Fruit fly (Drosophila melanogaster): ENCODE data around the gene CG42394.

The CG42394 gene

DNA sequence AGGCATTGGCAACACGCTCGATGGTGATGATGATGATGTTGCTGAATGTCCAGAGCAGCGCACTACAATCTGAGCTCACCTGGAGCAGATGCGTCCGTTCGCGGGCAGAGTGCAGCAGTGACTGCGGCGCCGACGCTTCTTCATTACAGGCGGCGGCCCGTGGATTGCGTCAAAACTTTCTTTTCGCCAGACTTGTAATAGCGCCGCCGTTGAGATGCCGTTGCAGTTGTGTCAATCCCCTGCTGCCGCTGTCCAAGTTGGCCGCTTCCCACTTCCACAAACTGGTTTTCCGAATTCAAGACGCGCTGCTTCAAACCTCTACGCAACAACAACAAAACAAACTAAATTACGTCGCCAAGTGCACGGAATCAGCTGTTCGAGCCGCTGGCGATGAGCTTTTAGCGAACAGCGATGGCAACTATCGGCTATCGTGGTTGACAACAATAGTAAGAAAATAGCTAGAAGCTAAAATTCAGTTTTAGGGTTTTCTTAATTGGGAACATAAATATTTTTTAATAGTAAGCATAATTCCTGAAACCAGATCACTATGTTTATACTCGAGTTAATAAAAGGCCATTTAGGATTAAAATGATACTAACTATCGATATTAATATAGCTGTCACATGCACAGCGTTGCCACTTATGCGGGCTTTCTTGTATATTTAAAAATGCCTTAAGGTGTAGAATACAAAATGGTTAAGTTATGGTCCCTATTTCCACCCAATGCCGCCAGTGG lies 32.4 kb downstream of the CG42394 start, which contains the start of gene Tpc1 (continued):
- TF ChIP-seq CG1603 (tag; optimal IDR thresholded peaks at IDR 0.05): peak; percentile 16
- TF ChIP-seq sisA (GFP tag; IDR thresholded peaks at IDR 0.05): no peak; the same call in 1 of the 2 replicates
- peak; percentile 36 for TF ChIP-seq CG12659 (GFP tag; optimal IDR thresholded peaks at IDR 0.05)
- TF ChIP-seq CG6689 (GFP tag; IDR thresholded peaks at IDR 0.05): no peak
- TF ChIP-seq CTCF (GFP tag; optimal IDR thresholded peaks at IDR 0.05): no peak
- peak; percentile 37; the same call in 1 of the 3 replicates for TF ChIP-seq CG34422 (GFP tag; IDR thresholded peaks at IDR 0.05)
- TF ChIP-seq CG12219 (GFP tag; optimal IDR thresholded peaks at IDR 0.05): no peak
- no peak for TF ChIP-seq fu2 (GFP tag; optimal IDR thresholded peaks at IDR 0.05)
- TF ChIP-seq ap (GFP tag; IDR thresholded peaks at IDR 0.05): no peak
- TF ChIP-seq NfI (GFP tag; optimal IDR thresholded peaks at IDR 0.05): peak; percentile 28
- peak; percentile 26 for TF ChIP-seq CG15696 (tag; optimal IDR thresholded peaks at IDR 0.05)
- peak; percentile 3 to 13 for TF ChIP-seq Hr51 (GFP tag; optimal IDR thresholded peaks at IDR 0.05)
- TF ChIP-seq Aef1 (GFP tag; IDR thresholded peaks at IDR 0.05): 0 out of 3 replicates have a peak, but pooled peaks have one; percentile 32
- TF ChIP-seq fd3F (GFP tag; optimal IDR thresholded peaks at IDR 0.05): no peak
- TF ChIP-seq CG2129 (GFP tag; IDR thresholded peaks at IDR 0.05; ENCODE audit: partially characterized antibody): peak; percentile 90
- TF ChIP-seq Gsc (GFP tag; IDR thresholded peaks at IDR 0.05): no peak
- peak; percentile 65 for TF ChIP-seq nmo (GFP tag; optimal IDR thresholded peaks at IDR 0.05)
- TF ChIP-seq Ets65A (GFP tag): peak; percentile 49
- TF ChIP-seq lov (optimal IDR thresholded peaks at IDR 0.05): no peak
- 0 out of 3 replicates have a peak, but pooled peaks have one; percentile 22 for TF ChIP-seq lov (GFP tag; IDR thresholded peaks at IDR 0.05)
- TF ChIP-seq CG9437 (GFP tag; optimal IDR thresholded peaks at IDR 0.05): peak; percentile 70
- TF ChIP-seq CG1233 (GFP tag; optimal IDR thresholded peaks at IDR 0.05): no peak
- TF ChIP-seq CHES-1-like (GFP tag; optimal IDR thresholded peaks at IDR 0.05): peak; percentile 44
- no peak for TF ChIP-seq CG6854 (GFP tag; optimal IDR thresholded peaks at IDR 0.05)
- no peak for TF ChIP-seq Vsx1 (GFP tag; optimal IDR thresholded peaks at IDR 0.05)
- peak; percentile 71 for TF ChIP-seq HmgZ (tag; optimal IDR thresholded peaks at IDR 0.05)
- peak; percentile 49; the same call in 1 of the 2 replicates for TF ChIP-seq CG3847 (GFP tag; IDR thresholded peaks at IDR 0.05)
- TF ChIP-seq dmrt99B (tag; optimal IDR thresholded peaks at IDR 0.05): no peak
- TF ChIP-seq pfk (GFP tag; optimal IDR thresholded peaks at IDR 0.05): no peak
- TF ChIP-seq caup (GFP tag; optimal IDR thresholded peaks at IDR 0.05; ENCODE audit: severe bottlenecking): no peak
- TF ChIP-seq gsb-n (tag; optimal IDR thresholded peaks at IDR 0.05): no peak
- no peak for TF ChIP-seq Antp (GFP tag; optimal IDR thresholded peaks at IDR 0.05)
- TF ChIP-seq YL-1 (GFP tag; optimal IDR thresholded peaks at IDR 0.05): peak; percentile 23
- peak; percentile 47; the same call in 2 of the 3 replicates for TF ChIP-seq CG7963 (GFP tag; IDR thresholded peaks at IDR 0.05; ENCODE audit: partially characterized antibody)
- TF ChIP-seq jumu (GFP tag; optimal IDR thresholded peaks at IDR 0.05): no peak
- TF ChIP-seq fd96Cb (tag; optimal IDR thresholded peaks at IDR 0.05): no peak
- peak; percentile 39 for TF ChIP-seq eyg (GFP tag; optimal IDR thresholded peaks at IDR 0.05)
- peak; percentile 21 for TF ChIP-seq Lhr (GFP tag; optimal IDR thresholded peaks at IDR 0.05)
- no peak for TF ChIP-seq CG17328 (GFP tag; IDR thresholded peaks at IDR 0.05)
- TF ChIP-seq dysf (GFP tag; IDR thresholded peaks at IDR 0.05): no peak
- TF ChIP-seq tll (GFP tag; optimal IDR thresholded peaks at IDR 0.05): peak in 1 of 2 experiments; percentile 1
- TF ChIP-seq fd64A (GFP tag; optimal IDR thresholded peaks at IDR 0.05): no peak
- no peak for TF ChIP-seq Jarid2 (GFP tag; optimal IDR thresholded peaks at IDR 0.05)
- TF ChIP-seq CG8290 (GFP tag; optimal IDR thresholded peaks at IDR 0.05): peak; percentile 30
- TF ChIP-seq CG8290 (tag; optimal IDR thresholded peaks at IDR 0.05): no peak
- peak; percentile 94 for TF ChIP-seq unc-4 (GFP tag; IDR thresholded peaks at IDR 0.05; ENCODE audit: partially characterized antibody)
- TF ChIP-seq CG2889 (GFP tag; IDR thresholded peaks at IDR 0.05): no peak
- no peak for TF ChIP-seq kah (GFP tag; optimal IDR thresholded peaks at IDR 0.05)
- peak; percentile 23; the same call in 1 of the 2 replicates for TF ChIP-seq CG31441 (GFP tag; IDR thresholded peaks at IDR 0.05)

All from whole organism, embryonic.